Worm (Caenorhabditis elegans) whole organism, young adult: ENCODE measurements around the gene dve-1.

Experiments
- B0035.1 ChIP-seq: sonication (generic microtip); optimal IDR thresholded peaks from 2 replicates; lab custom pipeline; 2016; ENCODE audit warnings: missing genetic modification characterization, mild to moderate bottlenecking, missing compliant biosample characterization, missing genotype, missing genetic modification reagents
- F39B2.1 ChIP-seq: fragments of 200-800 bp; sonication (Bioruptor generic); IDR thresholded peaks from 2 replicates; pipeline ENCODE4 v1.3.6; 2022; ENCODE audit warnings: missing genetic modification reagents, missing genetic modification characterization, missing compliant biosample characterization
- F57C9.4 ChIP-seq: sonication (generic microtip); optimal IDR thresholded peaks from 2 replicates; lab custom pipeline; 2017; ENCODE audit warnings: mild to moderate bottlenecking, missing genetic modification characterization, missing compliant biosample characterization
- die-1 ChIP-seq: sonication (generic microtip); optimal IDR thresholded peaks from 2 replicates; lab custom pipeline; 2016; ENCODE audit warnings: missing genotype, mild to moderate bottlenecking, missing genetic modification characterization, missing compliant biosample characterization
- fkh-3 ChIP-seq: sonication (generic microtip); optimal IDR thresholded peaks from 2 replicates; lab custom pipeline; 2016; ENCODE audit warnings: mild to moderate bottlenecking, missing genetic modification characterization, missing compliant biosample characterization
- lag-1 ChIP-seq: fragments of 200-800 bp; sonication (Bioruptor generic); IDR thresholded peaks from 2 replicates; pipeline ENCODE4 v1.3.6; 2022; ENCODE audit warnings: missing genetic modification reagents, missing genetic modification characterization, missing compliant biosample characterization
- madf-3 ChIP-seq: fragments of 200-800 bp; sonication (Bioruptor generic); IDR thresholded peaks from 2 replicates; pipeline ENCODE4 v1.3.6; 2022; ENCODE audit warnings: missing genetic modification reagents, missing genetic modification characterization, missing compliant biosample characterization
- nfya-1 ChIP-seq: sonication (generic microtip); optimal IDR thresholded peaks from 2 replicates; lab custom pipeline; 2017; ENCODE audit warnings: antibody characterized with exemption, missing compliant biosample characterization, missing genetic modification characterization, borderline replicate concordance; ENCODE audit not compliant: insufficient read depth
- nhr-90 ChIP-seq: sonication (generic microtip); optimal IDR thresholded peaks from 2 replicates; lab custom pipeline; 2016; ENCODE audit warnings: missing genotype, mild to moderate bottlenecking, missing genetic modification characterization, missing compliant biosample characterization
- pbrm-1 ChIP-seq: fragments of 200-800 bp; sonication (Bioruptor generic); IDR thresholded peaks from 2 replicates; pipeline ENCODE4 v1.3.6; 2022; ENCODE audit warnings: missing genetic modification reagents, missing genetic modification characterization, missing compliant biosample characterization
- somi-1 ChIP-seq: fragments of 200-800 bp; sonication (Bioruptor generic); optimal IDR thresholded peaks from 2 replicates; lab custom pipeline; 2018; ENCODE audit warnings: mild to moderate bottlenecking, missing genetic modification characterization, missing compliant biosample characterization

ce11 chrX:433029-433693 lies 451 bp downstream of the dve-1 start:
- TF ChIP-seq fkh-3 (no peak), nhr-90 (tag; lab: Kevin White, UChicago) (no peak), die-1 (tag; lab: Kevin White, UChicago) (no peak), B0035.1 (tag; lab: Kevin White, UChicago) (no peak), somi-1 (GFP tag; lab: Kevin White, UChicago) (no peak), madf-3 (GFP tag; lab: Robert Waterston, UW) (no peak), pbrm-1 (GFP tag; lab: Robert Waterston, UW) (no peak), nfya-1 (no peak), F57C9.4 (tag; lab: Kevin White, UChicago) (no peak), lag-1 (GFP tag; lab: Robert Waterston, UW) (no peak), F39B2.1 (GFP tag; lab: Robert Waterston, UW) (no peak)
